Worm (Caenorhabditis elegans) whole organism, young adult: ENCODE results near the gene srx-50.

Source experiments
- C17E4.6 ChIP-seq: fragments of 200-800 bp; sonication (Bioruptor generic); IDR thresholded peaks from 2 replicates; pipeline ENCODE4 v1.3.6; 2022; ENCODE audit warnings: missing genetic modification reagents, missing genetic modification characterization, missing compliant biosample characterization
- F22D6.2 ChIP-seq: sonication (generic microtip); optimal IDR thresholded peaks from 2 replicates; lab custom pipeline; 2016; ENCODE audit warnings: mild to moderate bottlenecking, missing genetic modification characterization, missing compliant biosample characterization
- F33H1.4 ChIP-seq: fragments of 200-800 bp; sonication (Bioruptor generic); IDR thresholded peaks from 2 replicates; pipeline ENCODE4 v1.3.6; 2022; ENCODE audit warnings: missing genetic modification reagents, missing genetic modification characterization, missing compliant biosample characterization
- F37B4.10 ChIP-seq: fragments of 200-800 bp; sonication (Bioruptor generic); IDR thresholded peaks from 2 replicates; pipeline ENCODE4 v1.3.6; 2022; ENCODE audit warnings: missing genetic modification characterization, missing compliant biosample characterization
- K12H6.12 ChIP-seq: fragments of 200-800 bp; sonication (Bioruptor generic); optimal IDR thresholded peaks from 2 replicates; lab custom pipeline; 2018; ENCODE audit warnings: mild to moderate bottlenecking, missing genetic modification characterization, missing compliant biosample characterization
- Y53F4B.3 ChIP-seq: fragments of 200-800 bp; sonication (Bioruptor generic); IDR thresholded peaks from 2 replicates; pipeline ENCODE4 v1.3.6; 2022; ENCODE audit warnings: missing genetic modification reagents, missing genetic modification characterization, missing compliant biosample characterization
- Y95B8A.8 ChIP-seq: fragments of 200-800 bp; sonication (Bioruptor generic); IDR thresholded peaks from 2 replicates; pipeline ENCODE4 v1.3.6; 2022; ENCODE audit warnings: missing genetic modification reagents, missing genetic modification characterization, missing compliant biosample characterization
- ZK185.1 ChIP-seq: sonication (generic microtip); optimal IDR thresholded peaks from 2 replicates; lab custom pipeline; 2016; ENCODE audit warnings: mild to moderate bottlenecking, missing genetic modification characterization, missing compliant biosample characterization; ENCODE audit not compliant: poor library complexity, severe bottlenecking
- ama-1 ChIP-seq, 3 experiments: fragments of 150-350 bp in 1 of 3; sonication (generic microtip) in 2 of 3; optimal IDR thresholded peaks; 2 replicates each; lab custom pipeline; 2014 to 2018; ENCODE audit warnings: missing biosample characterization in 2 of 3, missing genetic modification characterization in 2 of 3, missing genetic modification reagents in 2 of 3
- athp-1 ChIP-seq: sonication (generic microtip); optimal IDR thresholded peaks from 2 replicates; lab custom pipeline; 2017; ENCODE audit warnings: mild to moderate bottlenecking, missing genetic modification characterization, missing compliant biosample characterization
- ccch-3 ChIP-seq: fragments of 200-800 bp; sonication (Bioruptor generic); optimal IDR thresholded peaks from 2 replicates; lab custom pipeline; 2018; ENCODE audit warnings: mild to moderate bottlenecking, missing genetic modification characterization, missing compliant biosample characterization
- cebp-1 ChIP-seq, 2 experiments: fragments of 200-800 bp in 1 of 2; sonication (Bioruptor generic) in 1 of 2; sonication (generic microtip) in 1 of 2; IDR thresholded peaks in 1 of 2; optimal IDR thresholded peaks in 1 of 2; 2 replicates each; pipeline versions ENCODE4 v1.3.6 to Lab custom; 2017 to 2022; ENCODE audit warnings: missing compliant biosample characterization in 2 of 2, missing genetic modification characterization in 2 of 2, mild to moderate bottlenecking in 1 of 2, missing genetic modification reagents in 1 of 2, moderate library complexity in 1 of 2
- ceh-100 ChIP-seq: fragments of 200-800 bp; sonication (Bioruptor generic); IDR thresholded peaks from 2 replicates; pipeline ENCODE4 v1.3.6; 2022; ENCODE audit warnings: missing genetic modification reagents, missing genetic modification characterization, missing compliant biosample characterization
- ceh-91 ChIP-seq: fragments of 200-800 bp; sonication (Bioruptor generic); IDR thresholded peaks from 2 replicates; pipeline ENCODE4 v1.3.6; 2022; ENCODE audit warnings: missing genetic modification reagents, missing genetic modification characterization, missing compliant biosample characterization
- die-1 ChIP-seq: sonication (generic microtip); optimal IDR thresholded peaks from 2 replicates; lab custom pipeline; 2016; ENCODE audit warnings: missing genotype, mild to moderate bottlenecking, missing genetic modification characterization, missing compliant biosample characterization
- dpff-1 ChIP-seq: sonication (generic microtip); optimal IDR thresholded peaks from 2 replicates; lab custom pipeline; 2017; ENCODE audit warnings: mild to moderate bottlenecking, missing genetic modification characterization, missing compliant biosample characterization
- dpl-1 ChIP-seq: fragments of 150-350 bp; optimal IDR thresholded peaks from 2 replicates; lab custom pipeline; 2014; ENCODE audit warnings: missing biosample characterization, missing genetic modification reagents, missing genetic modification characterization
- egrh-3 ChIP-seq: fragments of 200-800 bp; sonication (Bioruptor generic); IDR thresholded peaks from 2 replicates; pipeline ENCODE4 v1.3.6; 2022; ENCODE audit warnings: missing genetic modification reagents, missing genetic modification characterization, missing compliant biosample characterization
- fkh-3 ChIP-seq: sonication (generic microtip); optimal IDR thresholded peaks from 2 replicates; lab custom pipeline; 2016; ENCODE audit warnings: mild to moderate bottlenecking, missing genetic modification characterization, missing compliant biosample characterization
- gei-17 ChIP-seq: fragments of 200-800 bp; sonication (Bioruptor generic); optimal IDR thresholded peaks from 2 replicates; lab custom pipeline; 2018; ENCODE audit warnings: mild to moderate bottlenecking, missing genetic modification characterization, missing compliant biosample characterization
- him-1 ChIP-seq: sonication (generic microtip); optimal IDR thresholded peaks from 2 replicates; lab custom pipeline; 2016; ENCODE audit warnings: missing genotype, missing genetic modification reagents, missing genetic modification characterization, missing compliant biosample characterization
- hmg-20 ChIP-seq: fragments of 200-800 bp; sonication (Bioruptor generic); IDR thresholded peaks from 2 replicates; pipeline ENCODE4 v1.3.6; 2022; ENCODE audit warnings: missing genetic modification reagents, missing genetic modification characterization, missing compliant biosample characterization
- hsf-1 ChIP-seq: fragments of 200-800 bp; sonication (Bioruptor generic); IDR thresholded peaks from 2 replicates; pipeline ENCODE4 v1.3.6; 2022; ENCODE audit warnings: missing genetic modification reagents, missing genetic modification characterization, missing compliant biosample characterization
- let-526 ChIP-seq: fragments of 200-800 bp; sonication (Bioruptor generic); IDR thresholded peaks from 2 replicates; pipeline ENCODE4 v1.3.6; 2022; ENCODE audit warnings: missing genetic modification reagents, missing genetic modification characterization, missing compliant biosample characterization
- lin-26 ChIP-seq: fragments of 200-800 bp; sonication (Bioruptor generic); IDR thresholded peaks from 2 replicates; pipeline ENCODE4 v1.3.6; 2022; ENCODE audit warnings: missing genetic modification reagents, missing genetic modification characterization, missing compliant biosample characterization
- lin-40 ChIP-seq: sonication (generic microtip); optimal IDR thresholded peaks from 2 replicates; lab custom pipeline; 2016; ENCODE audit warnings: missing genetic modification characterization, mild to moderate bottlenecking, missing compliant biosample characterization, missing genotype, missing genetic modification reagents
- lin-54 ChIP-seq: fragments of 200-800 bp; sonication (Bioruptor generic); optimal IDR thresholded peaks from 2 replicates; lab custom pipeline; 2018; ENCODE audit warnings: mild to moderate bottlenecking, missing genetic modification characterization, missing compliant biosample characterization
- lsl-1 ChIP-seq: fragments of 200-800 bp; sonication (Bioruptor generic); optimal IDR thresholded peaks from 2 replicates; lab custom pipeline; 2018; ENCODE audit warnings: mild to moderate bottlenecking, missing genetic modification characterization, moderate library complexity, missing compliant biosample characterization
- madf-3 ChIP-seq: fragments of 200-800 bp; sonication (Bioruptor generic); IDR thresholded peaks from 2 replicates; pipeline ENCODE4 v1.3.6; 2022; ENCODE audit warnings: missing genetic modification reagents, missing genetic modification characterization, missing compliant biosample characterization
- mcd-1 ChIP-seq: fragments of 200-800 bp; sonication (Bioruptor generic); IDR thresholded peaks from 2 replicates; pipeline ENCODE4 v1.3.6; 2022; ENCODE audit warnings: missing genetic modification reagents, missing genetic modification characterization, missing compliant biosample characterization
- mes-4 ChIP-seq: sonication (generic microtip); optimal IDR thresholded peaks from 2 replicates; lab custom pipeline; 2016; ENCODE audit warnings: missing genotype, missing genetic modification characterization, missing compliant biosample characterization
- nfya-1 ChIP-seq: sonication (generic microtip); optimal IDR thresholded peaks from 2 replicates; lab custom pipeline; 2017; ENCODE audit warnings: antibody characterized with exemption, missing compliant biosample characterization, missing genetic modification characterization, borderline replicate concordance; ENCODE audit not compliant: insufficient read depth
- nfyb-1 ChIP-seq: fragments of 200-800 bp; sonication (Bioruptor generic); IDR thresholded peaks from 2 replicates; pipeline ENCODE4 v1.3.6; 2022; ENCODE audit warnings: missing genetic modification reagents, missing genetic modification characterization, missing compliant biosample characterization
- nhr-90 ChIP-seq: sonication (generic microtip); optimal IDR thresholded peaks from 2 replicates; lab custom pipeline; 2016; ENCODE audit warnings: missing genotype, mild to moderate bottlenecking, missing genetic modification characterization, missing compliant biosample characterization
- rec-8 ChIP-seq, 2 experiments: sonication (generic microtip); optimal IDR thresholded peaks; 2 replicates each; lab custom pipeline; 2016; ENCODE audit warnings: mild to moderate bottlenecking in 2 of 2, missing genetic modification characterization in 2 of 2, missing genetic modification reagents in 2 of 2, missing genotype in 2 of 2, missing biosample characterization in 1 of 2, missing compliant biosample characterization in 1 of 2, moderate library complexity in 1 of 2
- sea-2 ChIP-seq: fragments of 200-800 bp; sonication (Bioruptor generic); IDR thresholded peaks from 2 replicates; pipeline ENCODE4 v1.3.6; 2022; ENCODE audit warnings: missing genetic modification characterization, missing compliant biosample characterization
- snpc-1.1 ChIP-seq: sonication (generic microtip); optimal IDR thresholded peaks from 2 replicates; lab custom pipeline; 2017; ENCODE audit warnings: missing genetic modification characterization, mild to moderate bottlenecking, missing compliant biosample characterization, antibody characterized with exemption, moderate library complexity, missing genotype, missing genetic modification reagents; ENCODE audit not compliant: insufficient read depth
- snpc-4 ChIP-seq, 5 experiments: fragments of 150-350 bp in 1 of 5; sonication (generic microtip) in 4 of 5; optimal IDR thresholded peaks; 2 replicates each; lab custom pipeline; 2014 to 2018; ENCODE audit warnings: missing genetic modification characterization in 5 of 5, missing biosample characterization in 3 of 5, antibody characterized with exemption in 2 of 5, mild to moderate bottlenecking in 2 of 5, missing compliant biosample characterization in 2 of 5, missing genotype in 2 of 5, moderate library complexity in 2 of 5, missing genetic modification reagents in 1 of 5
- tlf-1 ChIP-seq: fragments of 200-800 bp; sonication (Bioruptor generic); optimal IDR thresholded peaks from 2 replicates; lab custom pipeline; 2018; ENCODE audit warnings: mild to moderate bottlenecking, missing genetic modification characterization, missing compliant biosample characterization
- zfh-2 ChIP-seq: fragments of 200-800 bp; sonication (Bioruptor generic); conservative IDR thresholded peaks from 2 replicates; pipeline ENCODE4 v1.3.6; 2022; ENCODE audit warnings: missing genetic modification reagents, missing genetic modification characterization, missing compliant biosample characterization
- ztf-6 ChIP-seq: fragments of 200-800 bp; sonication (Bioruptor generic); IDR thresholded peaks from 2 replicates; pipeline ENCODE4 v1.3.6; 2022; ENCODE audit warnings: missing genetic modification reagents, missing genetic modification characterization, missing compliant biosample characterization

The srx-50 gene

ce11 chrIV:7057677-7058076, at the start of gene srx-50:
Gene srx-50 (plus strand): TSS chrIV:7057977.
- TF ChIP-seq F22D6.2 (tag; lab: Kevin White, UChicago) (no peak), Y95B8A.8 (GFP tag; lab: Robert Waterston, UW) (no peak), mes-4 (no peak), mcd-1 (GFP tag; lab: Robert Waterston, UW) (no peak), lin-26 (GFP tag; lab: Robert Waterston, UW) (no peak), athp-1 (tag; lab: Kevin White, UChicago) (no peak)

ce11 chrIV:7009531-7009930, 48.2 kb upstream of the srx-50 start, which contains the start of gene C25A8.2:
Gene C25A8.2 (plus strand): TSS chrIV:7009831.
- no peak for TF ChIP-seq C17E4.6 (GFP tag; lab: Robert Waterston, UW)
- TF ChIP-seq die-1 (tag; lab: Kevin White, UChicago) = no peak
- no peak for TF ChIP-seq ZK185.1 (tag; lab: Kevin White, UChicago)
- TF ChIP-seq F37B4.10 (GFP tag; lab: Robert Waterston, UW) = no peak
- no peak for TF ChIP-seq nfya-1 (tag; lab: Kevin White, UChicago)
- TF ChIP-seq Y53F4B.3 (GFP tag; lab: Robert Waterston, UW) = no peak
- TF ChIP-seq K12H6.12 (tag; lab: Kevin White, UChicago) = no peak
- no peak for TF ChIP-seq lin-40 (tag; lab: Kevin White, UChicago)
- no peak for TF ChIP-seq nhr-90 (tag; lab: Kevin White, UChicago)
- no peak for TF ChIP-seq athp-1 (tag; lab: Kevin White, UChicago)
- no peak for TF ChIP-seq ceh-100 (GFP tag; lab: Robert Waterston, UW)
- TF ChIP-seq, all 124 proteins: peak for 0

ce11 chrIV:7010195-7010594, 47.6 kb upstream of the srx-50 start:
- no peak for TF ChIP-seq ceh-91 (GFP tag; lab: Robert Waterston, UW)
- TF ChIP-seq dpl-1 (GFP tag; lab: Kevin White, UChicago) = no peak
- peak; percentile 23; the same call in 1 of the 2 replicates for TF ChIP-seq egrh-3 (GFP tag; lab: Robert Waterston, UW)
- no peak for TF ChIP-seq let-526
- TF ChIP-seq zfh-2 (GFP tag; lab: Robert Waterston, UW) = peak; percentile 73
- TF ChIP-seq rec-8 (tag; optimal IDR thresholded peaks at IDR 0.05; lab: Kevin White, UChicago) = no peak
- TF ChIP-seq him-1 (tag; lab: Kevin White, UChicago) = no peak
- no peak for TF ChIP-seq snpc-4 (GFP tag; optimal IDR thresholded peaks at IDR 0.05; lab: Kevin White, UChicago)
- no peak for TF ChIP-seq snpc-4 (tag; optimal IDR thresholded peaks at IDR 0.05; lab: Kevin White, UChicago)
- no peak for TF ChIP-seq lsl-1 (GFP tag; lab: Kevin White, UChicago)
- TF ChIP-seq F33H1.4 (GFP tag; lab: Robert Waterston, UW) = no peak
- no peak for TF ChIP-seq nfya-1 (tag; lab: Kevin White, UChicago)
- no peak for TF ChIP-seq tlf-1 (GFP tag; lab: Kevin White, UChicago)
- TF ChIP-seq nfyb-1 (GFP tag; lab: Robert Waterston, UW) = no peak
- TF ChIP-seq snpc-1.1 (tag; lab: Kevin White, UChicago) = no peak

- TF ChIP-seq ztf-6 (GFP tag; lab: Robert Waterston, UW) (no peak), ama-1 (optimal IDR thresholded peaks at IDR 0.05; lab: Kevin White, UChicago) (no peak), ama-1 (GFP tag; optimal IDR thresholded peaks at IDR 0.05; lab: Kevin White, UChicago) (no peak), hsf-1 (GFP tag; lab: Robert Waterston, UW) (no peak), nhr-90 (tag; lab: Kevin White, UChicago) (no peak), ccch-3 (no peak), tlf-1 (GFP tag; lab: Kevin White, UChicago) (no peak), sea-2 (GFP tag; lab: Robert Waterston, UW) (no peak), gei-17 (no peak), dpff-1 (no peak), hmg-20 (GFP tag; lab: Robert Waterston, UW) (no peak), madf-3 (GFP tag; lab: Robert Waterston, UW) (no peak), fkh-3 (no peak), K12H6.12 (tag; lab: Kevin White, UChicago) (no peak), cebp-1 (GFP tag; IDR thresholded peaks at IDR 0.05; lab: Robert Waterston, UW) (no peak), cebp-1 (tag; optimal IDR thresholded peaks at IDR 0.05; lab: Kevin White, UChicago) (no peak), lin-54 (GFP tag; lab: Kevin White, UChicago) (no peak), F22D6.2 (tag; lab: Kevin White, UChicago) (no peak)
Measured at ce11 chrIV:7010835-7011234, 46.9 kb upstream of the srx-50 start, which contains the start of gene C25A8.1. Gene C25A8.1 (plus strand): TSS chrIV:7011135.
